Worm (Caenorhabditis elegans): ENCODE data around the gene C17H12.10.
A peak's percentile ranks its signal among the peaks of the same experiment; 100 is the strongest.

The C17H12.10 gene

DNA sequence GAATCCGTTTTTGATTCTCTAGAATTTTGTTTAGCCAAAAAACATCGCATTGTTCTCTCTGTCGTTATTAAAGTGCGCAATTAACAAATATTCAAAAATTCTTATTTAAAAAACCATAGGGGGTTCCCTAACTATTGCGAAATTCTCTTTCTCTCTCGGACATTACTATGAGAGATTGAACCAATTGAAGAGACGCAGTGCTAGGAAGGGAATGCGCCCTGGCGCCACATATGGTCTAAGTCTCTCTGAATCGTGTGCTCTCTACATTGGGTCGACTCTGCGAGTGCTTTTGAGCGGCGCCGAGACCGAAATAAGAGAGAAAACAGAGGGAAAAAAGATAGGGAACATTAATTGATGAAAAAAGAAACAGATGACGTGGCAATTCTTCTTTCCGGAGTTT lies 20.7 kb upstream of the C17H12.10 start (continued):
- TF ChIP-seq ceh-82 (tag; optimal IDR thresholded peaks at IDR 0.05): no peak
- TF ChIP-seq nhr-12 (tag; optimal IDR thresholded peaks at IDR 0.05): no peak
- no peak for TF ChIP-seq elt-3 (tag; optimal IDR thresholded peaks at IDR 0.05)
- TF ChIP-seq C34F6.9 (tag; optimal IDR thresholded peaks at IDR 0.05): peak; percentile 87
- TF ChIP-seq nhr-23 (tag; optimal IDR thresholded peaks at IDR 0.05): no peak
- peak; percentile 48 for TF ChIP-seq ceh-16 (tag; optimal IDR thresholded peaks at IDR 0.05)
- peak; percentile 62 for TF ChIP-seq sma-3 (GFP tag; optimal IDR thresholded peaks at IDR 0.05)
- no peak for TF ChIP-seq R02D3.7 (tag; optimal IDR thresholded peaks at IDR 0.05)
- TF ChIP-seq aly-2 (tag; optimal IDR thresholded peaks at IDR 0.05): no peak
- no peak for TF ChIP-seq nhr-77 (tag; optimal IDR thresholded peaks at IDR 0.05)
- TF ChIP-seq skn-1 (tag; optimal IDR thresholded peaks at IDR 0.05): no peak
- peak; percentile 16 for TF ChIP-seq nhr-6 (tag; optimal IDR thresholded peaks at IDR 0.05)
- peak; percentile 44 for TF ChIP-seq snpc-4 (tag; optimal IDR thresholded peaks at IDR 0.05)
- no peak for TF ChIP-seq nhr-11 (tag; optimal IDR thresholded peaks at IDR 0.05)
- peak; percentile 91 for TF ChIP-seq unc-55 (GFP tag; optimal IDR thresholded peaks at IDR 0.05)
- TF ChIP-seq ZK546.5 (tag; optimal IDR thresholded peaks at IDR 0.05): no peak
- peak; percentile 59 for TF ChIP-seq gmeb-1 (tag; optimal IDR thresholded peaks at IDR 0.05)
- no peak for TF ChIP-seq lin-39 (tag; optimal IDR thresholded peaks at IDR 0.05)
- TF ChIP-seq ztf-4 (tag; optimal IDR thresholded peaks at IDR 0.05): no peak
- peak; percentile 93 for TF ChIP-seq sma-9 (GFP tag; optimal IDR thresholded peaks at IDR 0.05)
- TF ChIP-seq sma-9 (tag; optimal IDR thresholded peaks at IDR 0.05): no peak
- no peak for TF ChIP-seq ztf-11 (tag; optimal IDR thresholded peaks at IDR 0.05)
- peak; percentile 83 for TF ChIP-seq F13H6.1 (tag; optimal IDR thresholded peaks at IDR 0.05)
- peak; percentile 79 for TF ChIP-seq nhr-129 (tag; optimal IDR thresholded peaks at IDR 0.05)

DNA sequence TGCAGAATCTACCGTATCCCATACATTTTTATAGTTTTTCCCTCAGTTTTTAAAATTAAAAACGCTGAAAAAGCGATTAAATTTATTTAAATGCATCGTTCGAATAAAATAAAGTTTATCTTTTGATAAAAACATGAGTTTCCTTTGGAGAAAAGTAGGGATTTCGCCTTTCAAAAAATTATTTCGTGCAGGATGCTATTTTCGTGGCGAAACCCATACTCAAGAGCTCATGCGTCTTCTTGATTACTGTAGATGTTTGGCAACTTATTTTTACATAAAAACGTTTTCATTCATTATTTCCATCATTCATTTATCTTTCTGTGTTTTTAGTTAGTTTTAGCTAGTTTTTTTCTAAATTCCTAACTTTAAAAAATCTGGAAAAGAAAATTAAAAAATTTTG lies 16.6 kb upstream of the C17H12.10 start:
- TF ChIP-seq lin-39 (tag; optimal IDR thresholded peaks at IDR 0.05) (no peak), elt-1 (tag; optimal IDR thresholded peaks at IDR 0.05) (no peak), ceh-82 (tag; optimal IDR thresholded peaks at IDR 0.05) (no peak), mbf-1 (tag; optimal IDR thresholded peaks at IDR 0.05) (no peak), sma-9 (GFP tag; optimal IDR thresholded peaks at IDR 0.05) (no peak), sma-9 (tag; optimal IDR thresholded peaks at IDR 0.05) (no peak), Y55F3AM.14 (GFP tag; optimal IDR thresholded peaks at IDR 0.05) (no peak), ceh-16 (tag; optimal IDR thresholded peaks at IDR 0.05) (no peak), unc-55 (GFP tag; optimal IDR thresholded peaks at IDR 0.05) (no peak)

DNA sequence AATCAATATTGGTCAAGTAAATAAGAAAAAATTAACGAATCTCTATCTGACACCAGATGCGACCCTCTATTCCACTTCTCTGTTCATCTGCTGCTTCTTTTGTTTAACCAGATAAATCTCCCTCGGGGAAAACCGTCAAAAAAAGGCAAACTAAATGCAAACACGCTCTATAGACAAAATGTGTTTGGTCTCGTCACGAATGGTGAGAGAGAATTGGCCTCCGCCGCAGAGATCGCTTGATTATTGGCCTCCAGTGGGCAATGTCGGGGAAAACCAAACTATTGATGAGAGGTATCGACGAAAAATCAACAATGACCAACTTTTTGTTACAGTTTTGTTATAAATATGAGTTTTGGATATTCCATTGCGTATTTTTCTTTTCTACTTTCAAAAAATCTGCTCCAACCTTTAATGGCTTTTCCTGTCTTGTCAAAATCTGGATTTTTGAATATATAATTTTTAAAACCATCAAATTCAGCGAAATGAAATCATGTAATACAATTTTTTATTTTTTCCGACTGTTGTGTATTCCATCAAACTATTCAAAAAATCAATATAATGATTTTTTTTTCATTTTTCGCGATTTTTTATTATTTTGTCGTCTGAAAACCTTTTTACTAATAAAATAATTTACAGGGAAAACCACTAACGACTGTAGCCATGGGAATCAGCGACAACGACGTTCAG lies 16.0 kb upstream of the C17H12.10 start, which contains the start of the genes C17H12.2 and vha-8:
Gene C17H12.2, minus strand, starts transcription at position 51 of the 687 bp plus-strand sequence.
Gene vha-8, plus strand, starts transcription at position 637 of the 687 bp plus-strand sequence.
- TF ChIP-seq zag-1 (tag; optimal IDR thresholded peaks at IDR 0.05) (peak; percentile 91), dmd-4 (tag; optimal IDR thresholded peaks at IDR 0.05) (no peak), nhr-12 (tag; optimal IDR thresholded peaks at IDR 0.05) (peak; percentile 8), unc-62 (GFP tag; optimal IDR thresholded peaks at IDR 0.05) (no peak), lin-13 (GFP tag; optimal IDR thresholded peaks at IDR 0.05) (peak; percentile 93), nhr-77 (tag; optimal IDR thresholded peaks at IDR 0.05) (peak; percentile 55), ztf-11 (tag; optimal IDR thresholded peaks at IDR 0.05) (peak; percentile 57), ZK546.5 (tag; optimal IDR thresholded peaks at IDR 0.05) (peak; percentile 43), ama-1 (optimal IDR thresholded peaks at IDR 0.05) (peak; percentile 80), unc-39 (tag; optimal IDR thresholded peaks at IDR 0.05) (no peak), sma-3 (GFP tag; optimal IDR thresholded peaks at IDR 0.05) (peak; percentile 92), nhr-6 (tag; optimal IDR thresholded peaks at IDR 0.05) (peak; percentile 88), blmp-1 (tag; optimal IDR thresholded peaks at IDR 0.05; ENCODE audit: insufficient read depth) (peak; percentile 67), C34F6.9 (tag; optimal IDR thresholded peaks at IDR 0.05) (peak; percentile 99), fos-1 (tag; optimal IDR thresholded peaks at IDR 0.05) (peak; percentile 98), ceh-82 (tag; optimal IDR thresholded peaks at IDR 0.05) (peak; percentile 58), R02D3.7 (tag; optimal IDR thresholded peaks at IDR 0.05) (no peak), crh-2 (tag; optimal IDR thresholded peaks at IDR 0.05) (peak; percentile 96), mdl-1 (tag; optimal IDR thresholded peaks at IDR 0.05) (peak in 1 of 2 experiments; percentile 49), mab-5 (tag; optimal IDR thresholded peaks at IDR 0.05) (peak; percentile 91), sem-4 (tag; optimal IDR thresholded peaks at IDR 0.05) (peak; percentile 78), sma-9 (GFP tag; optimal IDR thresholded peaks at IDR 0.05) (peak; percentile 90), sma-9 (tag; optimal IDR thresholded peaks at IDR 0.05) (no peak), ztf-4 (tag; optimal IDR thresholded peaks at IDR 0.05) (peak; percentile 87), nhr-237 (tag; optimal IDR thresholded peaks at IDR 0.05) (no peak), peb-1 (tag; optimal IDR thresholded peaks at IDR 0.05) (no peak), elt-3 (tag; optimal IDR thresholded peaks at IDR 0.05) (no peak), skn-1 (tag; optimal IDR thresholded peaks at IDR 0.05) (peak; percentile 36), nhr-25 (tag; optimal IDR thresholded peaks at IDR 0.05) (peak; percentile 93), Y55F3AM.14 (GFP tag; optimal IDR thresholded peaks at IDR 0.05) (no peak), F13H6.1 (tag; optimal IDR thresholded peaks at IDR 0.05) (peak; percentile 92), nhr-21 (tag; optimal IDR thresholded peaks at IDR 0.05) (peak; percentile 89), nhr-10 (tag; optimal IDR thresholded peaks at IDR 0.05) (no peak), ceh-16 (tag; optimal IDR thresholded peaks at IDR 0.05) (peak; percentile 72), snpc-4 (tag; optimal IDR thresholded peaks at IDR 0.05) (peak; percentile 89), egl-27 (tag; optimal IDR thresholded peaks at IDR 0.05) (peak; percentile 61), gmeb-1 (tag; optimal IDR thresholded peaks at IDR 0.05) (peak; percentile 83), lsy-2 (tag; optimal IDR thresholded peaks at IDR 0.05) (peak; percentile 73 to 94), lin-11 (tag; optimal IDR thresholded peaks at IDR 0.05) (peak; percentile 82)
